Worm (Caenorhabditis elegans) whole organism, L4/young adult: Measurements from ENCODE around the gene eef-1A.1.

ENCODE experiments used
- W03F9.2 ChIP-seq: fragments of 150-350 bp; optimal IDR thresholded peaks from 2 replicates; lab custom pipeline; 2014; ENCODE audit warnings: missing biosample characterization, missing genetic modification characterization
- dao-5 ChIP-seq: sonication (generic microtip); optimal IDR thresholded peaks from 2 replicates; lab custom pipeline; 2016; ENCODE audit warnings: missing genotype, missing genetic modification characterization, moderate library complexity, missing compliant biosample characterization
- him-1 ChIP-seq: sonication (generic microtip); optimal IDR thresholded peaks from 2 replicates; lab custom pipeline; 2016; ENCODE audit warnings: missing genotype, missing genetic modification reagents, missing genetic modification characterization, missing compliant biosample characterization

ce11 chrIII:6969781-6970342 lies 1.6 kb downstream of the eef-1A.1 start:
- TF ChIP-seq dao-5 (tag; lab: Kevin White, UChicago) (peak; percentile 25), him-1 (tag; lab: Kevin White, UChicago) (no peak), W03F9.2 (tag; lab: Kevin White, UChicago) (peak; percentile 50)
